Worm (Caenorhabditis elegans): ENCODE results near the gene D2045.7.

The D2045.7 gene

DNA sequence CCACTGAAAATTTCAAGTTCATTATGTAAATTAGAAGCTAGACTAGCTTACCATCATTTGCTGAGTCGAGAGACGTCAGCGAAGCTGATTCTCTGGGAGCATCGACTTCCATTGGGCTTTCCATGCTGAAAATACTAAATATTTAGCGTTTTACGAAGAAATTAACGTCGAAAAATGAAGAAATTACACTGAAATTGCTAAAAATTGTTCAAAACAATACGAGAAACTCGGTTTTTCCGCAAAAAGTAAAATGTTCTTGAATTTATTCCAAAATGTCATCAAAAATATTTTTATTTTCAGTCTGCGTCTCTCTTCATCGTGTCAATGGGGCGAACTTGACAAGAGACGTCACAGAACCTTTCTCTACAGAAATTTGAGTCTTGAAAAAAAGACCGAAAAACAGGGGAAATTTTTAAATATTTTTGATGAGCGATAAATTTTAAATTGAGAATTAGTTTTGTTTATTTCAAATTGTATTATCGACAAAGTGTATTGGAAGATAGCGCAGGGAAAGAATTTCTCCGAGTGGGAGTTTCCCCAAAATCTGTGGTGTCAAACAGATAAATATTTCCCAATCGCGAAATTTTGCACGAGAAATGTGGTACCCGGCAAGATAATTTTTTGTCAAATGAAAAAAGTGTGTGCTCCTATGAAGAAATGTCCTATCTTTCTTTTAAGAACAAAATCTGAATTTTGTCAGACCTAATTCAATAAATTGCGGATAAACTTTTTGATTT is 18.7 kb upstream of the D2045.7 start, which contains the start of gene ecps-1 (continued):
- TF ChIP-seq skn-1 (tag; optimal IDR thresholded peaks at IDR 0.05) (peak; percentile 97), jun-1 (tag; optimal IDR thresholded peaks at IDR 0.05) (peak; percentile 63), nhr-77 (tag; optimal IDR thresholded peaks at IDR 0.05) (no peak), snpc-4 (tag; optimal IDR thresholded peaks at IDR 0.05) (peak; percentile 68), nhr-76 (tag; optimal IDR thresholded peaks at IDR 0.05) (no peak), fkh-2 (tag; optimal IDR thresholded peaks at IDR 0.05) (no peak), daf-12 (tag; optimal IDR thresholded peaks at IDR 0.05) (no peak), nhr-25 (tag; optimal IDR thresholded peaks at IDR 0.05) (peak; percentile 76), fkh-10 (GFP tag; optimal IDR thresholded peaks at IDR 0.05) (peak; percentile 53), ZK546.5 (tag; optimal IDR thresholded peaks at IDR 0.05) (no peak), ceh-82 (tag; optimal IDR thresholded peaks at IDR 0.05) (peak; percentile 62), zag-1 (tag; optimal IDR thresholded peaks at IDR 0.05) (peak; percentile 9)

DNA sequence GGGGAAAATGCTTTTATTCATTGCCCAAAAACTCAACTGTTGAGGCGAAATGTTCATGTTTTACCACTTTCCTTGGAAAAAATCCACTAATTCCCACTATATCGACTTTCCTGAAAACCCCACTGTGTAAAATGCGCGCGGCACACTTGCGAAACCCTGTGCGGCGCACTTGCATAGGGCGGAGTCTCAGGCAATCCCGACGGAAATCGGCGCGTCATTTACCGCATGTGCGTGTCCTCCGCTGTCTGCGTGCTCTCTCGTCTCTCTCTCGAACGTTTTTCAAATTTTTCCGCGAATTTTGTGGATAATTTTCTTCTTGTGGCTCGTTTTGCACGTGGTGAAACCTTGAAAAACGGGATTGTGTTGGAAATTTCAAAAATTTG is 18.1 kb upstream of the D2045.7 start, which contains the start of gene atx-2:
Gene atx-2 (plus strand): TSS at position 226 of the 383 bp plus-strand sequence.
- peak; percentile 56 for TF ChIP-seq nhr-25 (tag; optimal IDR thresholded peaks at IDR 0.05)
- peak; percentile 22 for TF ChIP-seq egl-27 (tag; optimal IDR thresholded peaks at IDR 0.05)
- TF ChIP-seq nhr-11 (tag; optimal IDR thresholded peaks at IDR 0.05): no peak
- TF ChIP-seq snpc-4 (tag; optimal IDR thresholded peaks at IDR 0.05): peak; percentile 32
- no peak for TF ChIP-seq ztf-11 (tag; optimal IDR thresholded peaks at IDR 0.05)
- TF ChIP-seq jun-1 (tag; optimal IDR thresholded peaks at IDR 0.05): no peak
- peak; percentile 56 for TF ChIP-seq elt-1 (tag; optimal IDR thresholded peaks at IDR 0.05)
- peak; percentile 62 for TF ChIP-seq pha-4 (tag; optimal IDR thresholded peaks at IDR 0.05)
- peak; percentile 98 for TF ChIP-seq hmg-11 (tag; optimal IDR thresholded peaks at IDR 0.05)
- no peak for TF ChIP-seq mml-1 (tag; optimal IDR thresholded peaks at IDR 0.05)
- TF ChIP-seq nhr-12 (tag; optimal IDR thresholded peaks at IDR 0.05): no peak
- TF ChIP-seq ceh-9 (tag; optimal IDR thresholded peaks at IDR 0.05): no peak
- TF ChIP-seq unc-62 (GFP tag; optimal IDR thresholded peaks at IDR 0.05): no peak
- TF ChIP-seq sea-2 (GFP tag; optimal IDR thresholded peaks at IDR 0.05): no peak
- TF ChIP-seq nhr-28 (tag; optimal IDR thresholded peaks at IDR 0.05): no peak
- no peak for TF ChIP-seq fkh-2 (tag; optimal IDR thresholded peaks at IDR 0.05)
- TF ChIP-seq pqm-1 (tag; optimal IDR thresholded peaks at IDR 0.05): peak; percentile 11
- TF ChIP-seq ceh-82 (tag; optimal IDR thresholded peaks at IDR 0.05): peak; percentile 56
- no peak for TF ChIP-seq zag-1 (tag; optimal IDR thresholded peaks at IDR 0.05)
- peak; percentile 73 for TF ChIP-seq ceh-28 (tag; optimal IDR thresholded peaks at IDR 0.05)
- TF ChIP-seq lin-39 (tag; optimal IDR thresholded peaks at IDR 0.05): peak; percentile 91
- no peak for TF ChIP-seq eor-1 (tag; optimal IDR thresholded peaks at IDR 0.05)
- TF ChIP-seq R02D3.7 (tag; optimal IDR thresholded peaks at IDR 0.05): peak; percentile 79
- no peak for TF ChIP-seq ztf-4 (tag; optimal IDR thresholded peaks at IDR 0.05)
- TF ChIP-seq nfya-1 (tag; optimal IDR thresholded peaks at IDR 0.05; ENCODE audit: insufficient read depth): peak; percentile 69
- TF ChIP-seq tbx-2 (tag; optimal IDR thresholded peaks at IDR 0.05): peak; percentile 78
- TF ChIP-seq aly-2 (tag; optimal IDR thresholded peaks at IDR 0.05): no peak
- no peak for TF ChIP-seq nhr-67 (tag; optimal IDR thresholded peaks at IDR 0.05)
- TF ChIP-seq nhr-43 (tag; optimal IDR thresholded peaks at IDR 0.05; ENCODE audit: poor library complexity, severe bottlenecking): peak; percentile 93
- TF ChIP-seq nhr-77 (tag; optimal IDR thresholded peaks at IDR 0.05): no peak
- TF ChIP-seq lin-15B (tag; optimal IDR thresholded peaks at IDR 0.05): peak; percentile 80
- TF ChIP-seq nhr-76 (tag; optimal IDR thresholded peaks at IDR 0.05): no peak
- TF ChIP-seq mdl-1 (tag; optimal IDR thresholded peaks at IDR 0.05): peak; percentile 72
- peak; percentile 26 for TF ChIP-seq egl-5 (tag; optimal IDR thresholded peaks at IDR 0.05)
- no peak for TF ChIP-seq nhr-237 (tag; optimal IDR thresholded peaks at IDR 0.05)
- TF ChIP-seq elt-2 (tag; optimal IDR thresholded peaks at IDR 0.05): peak; percentile 46
- TF ChIP-seq lsy-12 (tag; optimal IDR thresholded peaks at IDR 0.05): peak; percentile 85
- TF ChIP-seq fkh-10 (GFP tag; optimal IDR thresholded peaks at IDR 0.05): peak; percentile 42
- peak; percentile 72 for TF ChIP-seq ceh-16 (tag; optimal IDR thresholded peaks at IDR 0.05)
- no peak for TF ChIP-seq ZK546.5 (tag; optimal IDR thresholded peaks at IDR 0.05)
- peak; percentile 59 for TF ChIP-seq skn-1 (tag; optimal IDR thresholded peaks at IDR 0.05)
- no peak for TF ChIP-seq elt-3 (tag; optimal IDR thresholded peaks at IDR 0.05)
- peak; percentile 28 for TF ChIP-seq fos-1 (tag; optimal IDR thresholded peaks at IDR 0.05)
- no peak for TF ChIP-seq daf-12 (tag; optimal IDR thresholded peaks at IDR 0.05)
- TF ChIP-seq nhr-23 (tag; optimal IDR thresholded peaks at IDR 0.05): peak; percentile 77
- no peak for TF ChIP-seq ama-1 (optimal IDR thresholded peaks at IDR 0.05)
- no peak for TF ChIP-seq unc-39 (tag; optimal IDR thresholded peaks at IDR 0.05)
